Comparison of ENCODE assay signal across 4 worm cellular contexts in the genomic region with DNA sequence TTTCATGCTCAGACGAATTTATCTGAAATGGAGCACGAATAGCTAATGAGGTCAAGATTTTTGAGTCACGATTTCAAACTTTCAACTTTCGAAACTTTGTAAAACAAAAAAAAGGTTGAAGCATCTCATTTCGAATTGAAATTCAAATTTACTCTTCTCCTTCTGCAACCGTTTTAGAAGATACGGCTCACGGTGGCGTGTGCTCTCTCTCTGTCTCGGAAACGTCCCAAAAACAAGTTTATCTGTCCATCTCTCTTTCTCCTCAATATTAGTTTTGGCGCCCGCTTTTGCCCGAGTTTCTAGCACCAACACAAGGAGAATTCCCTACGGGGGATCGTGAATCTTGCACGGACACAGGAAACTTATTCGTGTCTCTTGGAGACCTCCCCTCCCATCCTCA.
TF ChIP-seq lines count a peak whose summit lies in the region.

No protein-coding gene starts in this region.

TF ChIP-seq in whole organism, L1 larva, 84 proteins besides CTCF, POLR2A, EP300 and RAD21:
- TF ChIP-seq ztf-4 (tag; optimal IDR thresholded peaks at IDR 0.05; lab: Kevin White, UChicago) (no peak), mef-2 (tag; optimal IDR thresholded peaks at IDR 0.05; lab: Kevin White, UChicago) (no peak), fkh-10 (GFP tag; optimal IDR thresholded peaks at IDR 0.05; lab: Kevin White, UChicago) (peak; percentile 55), lin-14 (GFP tag; optimal IDR thresholded peaks at IDR 0.05; lab: Kevin White, UChicago) (peak; percentile 26)
TF ChIP-seq in whole organism, L1 larva: peak in this region for 2.

TF ChIP-seq in whole organism, L3 larva, 47 proteins besides CTCF, POLR2A, EP300 and RAD21:
- no peak for TF ChIP-seq ama-1 (optimal IDR thresholded peaks at IDR 0.05; lab: Kevin White, UChicago)
- TF ChIP-seq sea-2 (GFP tag; optimal IDR thresholded peaks at IDR 0.05; lab: Kevin White, UChicago): no peak
- TF ChIP-seq ceh-82 (tag; optimal IDR thresholded peaks at IDR 0.05; lab: Kevin White, UChicago): no peak
- TF ChIP-seq pha-4 (tag; optimal IDR thresholded peaks at IDR 0.05; lab: Kevin White, UChicago): no peak
- TF ChIP-seq pqm-1 (tag; optimal IDR thresholded peaks at IDR 0.05; lab: Kevin White, UChicago): no peak
- TF ChIP-seq fkh-10 (GFP tag; optimal IDR thresholded peaks at IDR 0.05; lab: Kevin White, UChicago): peak; percentile 21
- no peak for TF ChIP-seq lin-39 (tag; optimal IDR thresholded peaks at IDR 0.05; lab: Kevin White, UChicago)

TF ChIP-seq in whole organism, late embryonic, 69 proteins besides CTCF, POLR2A, EP300 and RAD21:
- TF ChIP-seq unc-42 (tag; optimal IDR thresholded peaks at IDR 0.05; lab: Kevin White, UChicago) (peak; percentile 71), K09A11.1 (tag; optimal IDR thresholded peaks at IDR 0.05; lab: Kevin White, UChicago; ENCODE audit: insufficient read depth) (no peak)

TF ChIP-seq in whole organism, mixed stage, embryonic, 35 proteins besides CTCF, POLR2A, EP300 and RAD21:
- TF ChIP-seq ceh-39 (tag; optimal IDR thresholded peaks at IDR 0.05; lab: Kevin White, UChicago): no peak
- peak; percentile 21 for TF ChIP-seq ces-1 (GFP tag; optimal IDR thresholded peaks at IDR 0.05; lab: Kevin White, UChicago)
- TF ChIP-seq unc-62 (GFP tag; optimal IDR thresholded peaks at IDR 0.05; lab: Kevin White, UChicago): no peak
- TF ChIP-seq tbx-8 (GFP tag; optimal IDR thresholded peaks at IDR 0.05; lab: Kevin White, UChicago): no peak
- TF ChIP-seq flh-1 (GFP tag; optimal IDR thresholded peaks at IDR 0.05; lab: Kevin White, UChicago): no peak
